Fruit fly (Drosophila melanogaster): ENCODE measurements around the gene FER.

Gene FER

DNA sequence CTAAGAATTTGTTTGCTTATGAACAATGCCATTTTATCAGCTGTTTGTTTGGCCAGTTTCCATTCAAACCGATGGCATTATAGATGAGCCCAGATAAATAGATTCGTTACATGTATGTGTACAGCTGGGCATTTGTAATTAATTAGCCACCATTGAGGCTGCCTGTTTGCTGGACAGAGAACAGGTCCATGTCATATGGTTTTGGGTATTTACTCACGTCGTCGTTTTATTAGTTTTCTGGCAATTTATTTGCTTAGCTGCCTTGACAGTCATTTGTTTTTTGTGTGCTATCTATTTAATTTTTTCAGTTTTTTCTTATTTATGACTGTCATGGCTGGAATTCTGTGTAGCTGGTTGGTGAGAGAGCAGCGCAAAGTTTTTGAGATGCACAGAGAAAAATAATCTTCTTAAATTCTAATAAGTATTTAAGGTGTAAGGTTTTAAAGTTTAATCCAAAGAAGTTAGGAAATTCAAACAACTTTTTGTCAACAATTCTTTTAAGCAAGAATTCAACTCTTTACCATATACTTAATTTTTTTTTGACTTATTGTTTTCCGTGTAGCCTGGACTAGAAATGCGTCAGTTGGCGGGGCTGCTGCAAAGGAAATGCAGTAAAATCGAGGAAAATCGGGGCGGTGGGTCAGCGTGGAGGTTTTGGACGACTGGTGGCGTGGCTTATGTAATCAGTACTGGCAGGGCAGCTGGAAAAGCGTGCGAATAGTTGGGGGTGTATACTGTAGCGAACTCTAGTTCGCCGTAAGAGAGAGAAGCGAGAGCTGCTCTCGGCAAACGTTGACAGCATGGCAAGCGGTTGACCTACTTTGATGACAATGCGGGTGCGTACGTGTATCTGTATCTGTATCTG lies 40.4 kb upstream of the FER start (continued):
- TF ChIP-seq Neu2 (GFP tag; optimal IDR thresholded peaks at IDR 0.05; ENCODE audit: borderline replicate concordance) (no peak), CG17912 (GFP tag; optimal IDR thresholded peaks at IDR 0.05) (peak; percentile 9), Hand (GFP tag; optimal IDR thresholded peaks at IDR 0.05) (peak; percentile 69), CG13624 (GFP tag; optimal IDR thresholded peaks at IDR 0.05) (peak; percentile 84), E2f1 (GFP tag; IDR thresholded peaks at IDR 0.05) (peak; percentile 90), bsh (GFP tag; optimal IDR thresholded peaks at IDR 0.05) (peak in 1 of 2 experiments; percentile 89), CG10462 (GFP tag; optimal IDR thresholded peaks at IDR 0.05) (peak; percentile 65), Pdp1 (GFP tag; optimal IDR thresholded peaks at IDR 0.05) (peak; percentile 68 to 93), CG15601 (tag; optimal IDR thresholded peaks at IDR 0.05) (peak; percentile 69), Nf-YB (GFP tag; optimal IDR thresholded peaks at IDR 0.05) (peak; percentile 64), CG1647 (GFP tag; optimal IDR thresholded peaks at IDR 0.05) (peak; percentile 79), CG4360 (GFP tag; IDR thresholded peaks at IDR 0.05) (peak; percentile 54; the same call in 1 of the 2 replicates), CG3847 (GFP tag; IDR thresholded peaks at IDR 0.05) (peak; percentile 84), Blimp-1 (GFP tag; optimal IDR thresholded peaks at IDR 0.05) (peak; percentile 85), kah (GFP tag; optimal IDR thresholded peaks at IDR 0.05) (peak; percentile 56), Med (GFP tag) (peak; percentile 94), Tbp (GFP tag; optimal IDR thresholded peaks at IDR 0.05) (no peak), CG17802 (tag; optimal IDR thresholded peaks at IDR 0.05) (peak; percentile 35), dmrt11E (tag; optimal IDR thresholded peaks at IDR 0.05) (peak; percentile 59), Dbx (GFP tag; IDR thresholded peaks at IDR 0.05) (peak; percentile 90), knrl (GFP tag; IDR thresholded peaks at IDR 0.05; ENCODE audit: partially characterized antibody) (no peak), CG8388 (GFP tag; optimal IDR thresholded peaks at IDR 0.05) (peak; percentile 86), gt (GFP tag; IDR thresholded peaks at IDR 0.05) (0 out of 2 replicates have a peak, but pooled peaks have one; percentile 7), inv (GFP tag; IDR thresholded peaks at IDR 0.05; ENCODE audit: partially characterized antibody) (no peak), disco-r (GFP tag; optimal IDR thresholded peaks at IDR 0.05) (peak; percentile 56), sob (GFP tag; IDR thresholded peaks at IDR 0.05) (peak; percentile 92), tll (GFP tag; optimal IDR thresholded peaks at IDR 0.05) (no peak), mam (GFP tag; optimal IDR thresholded peaks at IDR 0.05) (peak; percentile 83), CG8944 (GFP tag; optimal IDR thresholded peaks at IDR 0.05) (peak; percentile 67), slou (GFP tag; optimal IDR thresholded peaks at IDR 0.05) (peak; percentile 52), CG10274 (GFP tag; optimal IDR thresholded peaks at IDR 0.05) (peak; percentile 26), CG6175 (GFP tag; IDR thresholded peaks at IDR 0.05) (peak; percentile 70), ro (GFP tag; IDR thresholded peaks at IDR 0.05) (0 out of 2 replicates have a peak, but pooled peaks have one; percentile 26), Atf3 (GFP tag; optimal IDR thresholded peaks at IDR 0.05) (peak; percentile 79), CG6765 (GFP tag; optimal IDR thresholded peaks at IDR 0.05) (peak; percentile 88), Chrac-16 (GFP tag; optimal IDR thresholded peaks at IDR 0.05) (peak; percentile 71), ewg (GFP tag; optimal IDR thresholded peaks at IDR 0.05) (peak; percentile 75), Elba2 (GFP tag; optimal IDR thresholded peaks at IDR 0.05) (no peak), unc-4 (GFP tag; IDR thresholded peaks at IDR 0.05; ENCODE audit: partially characterized antibody) (no peak), hkb (optimal IDR thresholded peaks at IDR 0.05) (no peak), hkb (GFP tag; IDR thresholded peaks at IDR 0.05) (peak; percentile 91), CG14441 (GFP tag; IDR thresholded peaks at IDR 0.05) (peak; percentile 90), crol (GFP tag; IDR thresholded peaks at IDR 0.05) (0 out of 2 replicates have a peak, but pooled peaks have one; percentile 39), lmd (GFP tag; IDR thresholded peaks at IDR 0.05) (peak; percentile 84), twi (tag; optimal IDR thresholded peaks at IDR 0.05) (peak; percentile 44), maf-S (GFP tag; optimal IDR thresholded peaks at IDR 0.05) (peak; percentile 78), CG2116 (GFP tag; optimal IDR thresholded peaks at IDR 0.05) (peak; percentile 64), ERR (GFP tag; optimal IDR thresholded peaks at IDR 0.05) (no peak)

Measured in whole organism, embryonic.